Fruit fly (Drosophila melanogaster): ENCODE measurements around the gene Cyp12e1.

Gene Cyp12e1

DNA sequence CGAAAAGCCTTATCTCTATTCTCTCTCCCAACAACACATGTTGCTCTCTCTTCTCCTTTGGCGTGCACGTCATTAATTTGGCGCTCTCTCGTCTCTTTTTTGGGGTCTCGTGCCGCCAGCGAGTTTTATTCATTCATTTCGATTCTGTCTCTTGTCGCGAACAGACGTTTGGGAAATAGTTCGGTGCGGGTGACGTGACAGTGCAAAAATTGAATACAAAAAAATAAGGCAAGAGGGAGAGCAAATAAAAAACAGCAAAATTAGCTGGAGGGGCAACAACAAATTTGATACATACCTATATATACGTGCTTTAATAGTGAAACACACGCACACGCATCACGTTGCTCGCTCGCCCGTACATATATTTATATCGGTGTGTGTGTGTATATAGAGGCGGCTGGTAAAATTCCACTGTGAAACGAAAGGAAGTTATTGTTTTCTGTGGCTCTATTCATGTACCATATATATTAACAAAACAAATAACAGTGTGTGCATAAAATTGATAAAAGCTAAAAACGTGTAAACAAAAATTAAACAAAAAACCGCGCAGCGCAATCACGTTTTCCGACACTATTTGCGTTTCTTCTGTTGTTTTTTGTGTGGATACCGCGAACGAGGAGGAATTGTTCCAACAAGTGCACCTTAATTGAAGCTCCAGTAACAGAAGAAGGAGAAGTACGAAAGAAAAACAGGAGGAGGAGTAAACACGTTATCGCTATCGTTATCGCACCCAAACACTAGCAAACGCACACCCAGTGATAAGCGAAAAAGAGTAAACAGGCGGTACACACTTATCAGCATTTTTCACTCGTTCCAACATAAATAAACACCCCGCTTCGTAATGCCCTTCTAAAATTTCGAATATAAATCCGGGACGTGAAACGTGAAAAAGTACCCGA is 46.2 kb upstream of the Cyp12e1 start, which contains the start of gene cwo (continued):
- TF ChIP-seq scrt (GFP tag; optimal IDR thresholded peaks at IDR 0.05) (peak; percentile 48), CG31388 (GFP tag; optimal IDR thresholded peaks at IDR 0.05) (no peak), Max (GFP tag; optimal IDR thresholded peaks at IDR 0.05) (no peak), Trl (optimal IDR thresholded peaks at IDR 0.05) (peak; percentile 38 to 52), Trl (GFP tag; optimal IDR thresholded peaks at IDR 0.05) (peak; percentile 8), inv (GFP tag; IDR thresholded peaks at IDR 0.05; ENCODE audit: partially characterized antibody) (no peak), Neu2 (GFP tag; optimal IDR thresholded peaks at IDR 0.05; ENCODE audit: borderline replicate concordance) (no peak), tin (GFP tag; optimal IDR thresholded peaks at IDR 0.05) (no peak), Hey (tag; optimal IDR thresholded peaks at IDR 0.05) (peak; percentile 54), sc (optimal IDR thresholded peaks at IDR 0.05) (no peak), sc (GFP tag; optimal IDR thresholded peaks at IDR 0.05) (peak; percentile 21), CG10431 (GFP tag; optimal IDR thresholded peaks at IDR 0.05) (peak; percentile 45), YL-1 (GFP tag; optimal IDR thresholded peaks at IDR 0.05) (no peak), rib (GFP tag; IDR thresholded peaks at IDR 0.05) (no peak), Side (GFP tag; optimal IDR thresholded peaks at IDR 0.05) (peak; percentile 12), CG31365 (tag; optimal IDR thresholded peaks at IDR 0.05) (peak; percentile 40), Dek (tag; optimal IDR thresholded peaks at IDR 0.05) (peak; percentile 4), shn (GFP tag; optimal IDR thresholded peaks at IDR 0.05) (no peak), ap (GFP tag; IDR thresholded peaks at IDR 0.05) (no peak), CG12659 (GFP tag; optimal IDR thresholded peaks at IDR 0.05) (peak; percentile 11), sim (GFP tag; IDR thresholded peaks at IDR 0.05) (no peak), Sox102F (GFP tag; optimal IDR thresholded peaks at IDR 0.05) (no peak), lbe (GFP tag; optimal IDR thresholded peaks at IDR 0.05) (peak; percentile 54), Six4 (GFP tag; optimal IDR thresholded peaks at IDR 0.05) (no peak), CG43689 (GFP tag; IDR thresholded peaks at IDR 0.05) (no peak), CG2712 (tag; optimal IDR thresholded peaks at IDR 0.05) (peak; percentile 14), p53 (GFP tag; optimal IDR thresholded peaks at IDR 0.05) (no peak), Hmr (GFP tag; optimal IDR thresholded peaks at IDR 0.05) (peak; percentile 12), CG1832 (GFP tag; optimal IDR thresholded peaks at IDR 0.05) (no peak), Sin3A (optimal IDR thresholded peaks at IDR 0.05) (no peak), dmrt11E (tag; optimal IDR thresholded peaks at IDR 0.05) (peak; percentile 25), Tbp (GFP tag; optimal IDR thresholded peaks at IDR 0.05) (no peak), CG10274 (GFP tag; optimal IDR thresholded peaks at IDR 0.05) (no peak), E2f1 (GFP tag; IDR thresholded peaks at IDR 0.05) (no peak), CoRest (tag; optimal IDR thresholded peaks at IDR 0.05) (no peak), pita (GFP tag; optimal IDR thresholded peaks at IDR 0.05) (no peak), CG4360 (GFP tag; IDR thresholded peaks at IDR 0.05) (no peak), Hr39 (optimal IDR thresholded peaks at IDR 0.05) (no peak), CkIIα-i1 (GFP tag; IDR thresholded peaks at IDR 0.05) (no peak), sisA (GFP tag; IDR thresholded peaks at IDR 0.05) (no peak), org-1 (GFP tag; optimal IDR thresholded peaks at IDR 0.05) (no peak), br (optimal IDR thresholded peaks at IDR 0.05) (no peak), zen2 (GFP tag; IDR thresholded peaks at IDR 0.05; ENCODE audit: partially characterized antibody) (no peak), btn (GFP tag; optimal IDR thresholded peaks at IDR 0.05) (no peak), klu (GFP tag; IDR thresholded peaks at IDR 0.05) (no peak), Med (GFP tag) (peak; percentile 87), CG18476 (GFP tag; optimal IDR thresholded peaks at IDR 0.05) (peak; percentile 8), Hr78 (GFP tag; optimal IDR thresholded peaks at IDR 0.05) (no peak), kay (GFP tag; optimal IDR thresholded peaks at IDR 0.05) (peak; percentile 9), lola (GFP tag; optimal IDR thresholded peaks at IDR 0.05) (peak in 1 of 3 experiments; percentile 13), Adf1 (GFP tag; IDR thresholded peaks at IDR 0.05) (no peak)

Measured in whole organism, embryonic.